Worm (Caenorhabditis elegans) whole organism, L4 larva: Measurements from ENCODE around the gene F33E11.2.

Experiments
- F26F4.8 ChIP-seq: fragments of 200-800 bp; sonication (Bioruptor generic); conservative IDR thresholded peaks from 2 replicates; pipeline ENCODE4 v1.3.6; 2022; ENCODE audit warnings: missing genetic modification characterization, missing compliant biosample characterization
- F49E8.2 ChIP-seq: sonication (generic microtip); optimal IDR thresholded peaks from 2 replicates; lab custom pipeline; 2016; ENCODE audit warnings: missing compliant biosample characterization, mild to moderate bottlenecking, missing genetic modification characterization, borderline replicate concordance
- R02D3.7 ChIP-seq: fragments of 150-350 bp; sonication (generic microtip); optimal IDR thresholded peaks from 3 replicates; lab custom pipeline; 2014; ENCODE audit warnings: missing biosample characterization, missing genetic modification characterization
- T26A8.4 ChIP-seq: fragments of 200-800 bp; sonication (Bioruptor generic); IDR thresholded peaks from 2 replicates; pipeline ENCODE4 v1.3.6; 2022; ENCODE audit warnings: missing genetic modification characterization, missing compliant biosample characterization
- Y48G9A.11 ChIP-seq: fragments of 200-800 bp; sonication (Bioruptor generic); IDR thresholded peaks from 2 replicates; pipeline ENCODE4 v1.3.6; 2022; ENCODE audit warnings: missing genetic modification reagents, missing genetic modification characterization, missing compliant biosample characterization
- Y75B8A.6 ChIP-seq: fragments of 200-800 bp; sonication (Bioruptor generic); IDR thresholded peaks from 2 replicates; pipeline ENCODE4 v1.3.6; 2022; ENCODE audit warnings: missing genetic modification reagents, missing genetic modification characterization, missing compliant biosample characterization
- arid-1 ChIP-seq: fragments of 200-800 bp; sonication (Bioruptor generic); conservative IDR thresholded peaks from 2 replicates; pipeline ENCODE4 v1.3.6; 2022; ENCODE audit warnings: missing genetic modification reagents, missing genetic modification characterization, missing compliant biosample characterization
- ceh-20 ChIP-seq: fragments of 200-800 bp; sonication (Bioruptor generic); IDR thresholded peaks from 2 replicates; pipeline ENCODE4 v1.3.6; 2022; ENCODE audit warnings: missing genetic modification reagents, missing genetic modification characterization, missing compliant biosample characterization
- ceh-62 ChIP-seq: sonication (generic microtip); optimal IDR thresholded peaks from 2 replicates; lab custom pipeline; 2017; ENCODE audit warnings: missing biosample characterization, missing genetic modification characterization
- ceh-82 ChIP-seq: sonication (generic microtip); optimal IDR thresholded peaks from 2 replicates; lab custom pipeline; 2017; ENCODE audit warnings: missing biosample characterization, missing genetic modification characterization
- ces-1 ChIP-seq: fragments of 150-350 bp; sonication (generic microtip); optimal IDR thresholded peaks from 4 replicates; lab custom pipeline; 2014; ENCODE audit warnings: missing biosample characterization, missing genetic modification reagents, missing genetic modification characterization
- ctbp-1 ChIP-seq: fragments of 200-800 bp; sonication (Bioruptor generic); IDR thresholded peaks from 2 replicates; pipeline ENCODE4 v1.3.6; 2022; ENCODE audit warnings: missing genetic modification reagents, missing genetic modification characterization, missing compliant biosample characterization
- daf-16 ChIP-seq, 3 experiments: sonication (generic microtip); optimal IDR thresholded peaks; 2 replicates each; lab custom pipeline; 2016 to 2017; ENCODE audit warnings: missing genetic modification characterization in 3 of 3, missing genetic modification reagents in 3 of 3, mild to moderate bottlenecking in 2 of 3, missing compliant biosample characterization in 2 of 3, missing biosample characterization in 1 of 3, moderate library complexity in 1 of 3
- daf-8 ChIP-seq: fragments of 200-800 bp; sonication (Bioruptor generic); IDR thresholded peaks from 2 replicates; pipeline ENCODE4 v1.3.6; 2022; ENCODE audit warnings: missing genetic modification characterization, missing compliant biosample characterization
- dmd-8 ChIP-seq: fragments of 200-800 bp; sonication (Bioruptor generic); IDR thresholded peaks from 2 replicates; pipeline ENCODE4 v1.3.6; 2022; ENCODE audit warnings: missing genetic modification characterization, missing compliant biosample characterization
- dpl-1 ChIP-seq: fragments of 150-350 bp; optimal IDR thresholded peaks from 2 replicates; lab custom pipeline; 2014; ENCODE audit warnings: missing biosample characterization, missing genetic modification reagents, missing genetic modification characterization
- dve-1 ChIP-seq: sonication (generic microtip); optimal IDR thresholded peaks from 2 replicates; lab custom pipeline; 2017; ENCODE audit warnings: antibody characterized with exemption, mild to moderate bottlenecking, missing genetic modification characterization, missing compliant biosample characterization; ENCODE audit not compliant: insufficient read depth
- lim-7 ChIP-seq: fragments of 200-800 bp; sonication (Bioruptor generic); IDR thresholded peaks from 2 replicates; pipeline ENCODE4 v1.3.6; 2022; ENCODE audit warnings: missing genetic modification characterization, missing compliant biosample characterization
- lin-39 ChIP-seq: fragments of 150-350 bp; optimal IDR thresholded peaks from 2 replicates; lab custom pipeline; 2014; ENCODE audit warnings: missing biosample characterization, missing genetic modification reagents, missing genetic modification characterization
- lsy-2 ChIP-seq, 2 experiments: fragments of 150-350 bp in 1 of 2; sonication (generic microtip) in 1 of 2; optimal IDR thresholded peaks; 2 replicates each; lab custom pipeline; 2014 to 2017; ENCODE audit warnings: missing biosample characterization in 2 of 2, missing genetic modification characterization in 2 of 2
- mxl-3 ChIP-seq: fragments of 200-800 bp; sonication (Bioruptor generic); optimal IDR thresholded peaks from 2 replicates; lab custom pipeline; 2018; ENCODE audit warnings: mild to moderate bottlenecking, missing genetic modification characterization, missing compliant biosample characterization
- nhr-11 ChIP-seq: fragments of 150-350 bp; optimal IDR thresholded peaks from 2 replicates; lab custom pipeline; 2014; ENCODE audit warnings: missing biosample characterization, missing genetic modification characterization
- nhr-42 ChIP-seq: fragments of 200-800 bp; sonication (Bioruptor generic); IDR thresholded peaks from 2 replicates; pipeline ENCODE4 v1.3.6; 2022; ENCODE audit warnings: missing genetic modification characterization, missing compliant biosample characterization
- nhr-77 ChIP-seq: fragments of 150-350 bp; optimal IDR thresholded peaks from 2 replicates; lab custom pipeline; 2014; ENCODE audit warnings: missing biosample characterization, missing genetic modification characterization
- php-3 ChIP-seq: fragments of 200-800 bp; sonication (Bioruptor generic); IDR thresholded peaks from 2 replicates; pipeline ENCODE4 v1.3.6; 2022; ENCODE audit warnings: missing genetic modification reagents, missing genetic modification characterization, missing compliant biosample characterization
- pqm-1 ChIP-seq: sonication (generic microtip); optimal IDR thresholded peaks from 2 replicates; lab custom pipeline; 2017; ENCODE audit warnings: missing biosample characterization, missing genetic modification characterization
- rbr-2 ChIP-seq: sonication (generic microtip); optimal IDR thresholded peaks from 2 replicates; lab custom pipeline; 2016; ENCODE audit warnings: missing genotype, missing genetic modification characterization, missing compliant biosample characterization
- saeg-2 ChIP-seq: fragments of 200-800 bp; sonication (Bioruptor generic); IDR thresholded peaks from 2 replicates; pipeline ENCODE4 v1.3.6; 2022; ENCODE audit warnings: missing genetic modification reagents, missing genetic modification characterization, missing compliant biosample characterization
- sdz-12 ChIP-seq: fragments of 200-800 bp; sonication (Bioruptor generic); optimal IDR thresholded peaks from 2 replicates; lab custom pipeline; 2018; ENCODE audit warnings: mild to moderate bottlenecking, missing genetic modification characterization, missing compliant biosample characterization
- set-16 ChIP-seq: fragments of 200-800 bp; sonication (Bioruptor generic); IDR thresholded peaks from 2 replicates; pipeline ENCODE4 v1.3.6; 2022; ENCODE audit warnings: missing genetic modification reagents, missing genetic modification characterization, missing compliant biosample characterization
- skn-1 ChIP-seq: fragments of 150-350 bp; optimal IDR thresholded peaks from 2 replicates; lab custom pipeline; 2014; ENCODE audit warnings: missing biosample characterization, missing genetic modification characterization
- unc-62 ChIP-seq, 3 experiments: fragments of 150-350 bp in 1 of 3; sonication (generic microtip); optimal IDR thresholded peaks in 2 of 3; peaks in 1 of 3; 1 replicate in 1 of 3; 2 replicates in 2 of 3; lab custom pipeline; 2014 to 2017; ENCODE audit warnings: missing biosample characterization in 3 of 3, missing genetic modification characterization in 3 of 3, missing genetic modification reagents in 3 of 3, missing genotype in 1 of 3
- zfp-3 ChIP-seq: fragments of 200-800 bp; sonication (Bioruptor generic); conservative IDR thresholded peaks from 2 replicates; pipeline ENCODE4 v1.3.6; 2022; ENCODE audit warnings: missing genetic modification reagents, missing genetic modification characterization, missing compliant biosample characterization
- zip-11 ChIP-seq: fragments of 200-800 bp; sonication (Bioruptor generic); IDR thresholded peaks from 2 replicates; pipeline ENCODE4 v1.3.6; 2022; ENCODE audit warnings: missing genetic modification characterization, missing compliant biosample characterization

Gene F33E11.2

DNA sequence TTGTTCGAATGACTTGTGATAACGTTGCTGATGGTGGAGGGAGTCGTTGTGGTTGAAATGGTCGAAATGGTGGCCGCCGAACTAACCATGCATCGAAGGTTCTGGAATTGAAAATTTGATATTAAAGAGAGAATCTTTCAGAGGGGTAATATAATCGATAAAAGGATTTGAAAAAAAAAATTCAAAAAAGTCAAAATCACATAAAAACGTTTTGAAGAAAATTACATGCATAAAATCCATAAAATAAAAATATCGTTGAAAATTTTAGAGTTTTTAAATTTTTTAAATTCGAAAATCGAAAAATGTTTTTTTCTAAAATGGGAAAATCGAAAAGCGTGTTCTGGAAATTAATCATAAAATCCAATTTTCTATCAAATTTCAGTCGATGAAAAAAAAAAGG is 16.1 kb upstream of the F33E11.2 start, which contains the start of gene npr-5:
Gene npr-5, minus strand, starts transcription at position 101 of the 400 bp plus-strand sequence.
- TF ChIP-seq arid-1 (GFP tag; lab: Robert Waterston, UW) = no peak
- no peak for TF ChIP-seq dve-1
- no peak for TF ChIP-seq ces-1 (GFP tag; lab: Kevin White, UChicago)
- TF ChIP-seq ceh-62 = no peak
- TF ChIP-seq php-3 = no peak
- TF ChIP-seq F26F4.8 (GFP tag; lab: Robert Waterston, UW) = no peak
- no peak for TF ChIP-seq F49E8.2 (tag; lab: Kevin White, UChicago)
- no peak for TF ChIP-seq ctbp-1 (GFP tag; lab: Robert Waterston, UW)
- TF ChIP-seq daf-8 = no peak
- no peak for TF ChIP-seq lin-39 (tag; lab: Kevin White, UChicago)
- TF ChIP-seq rbr-2 (tag; lab: Kevin White, UChicago) = no peak
- no peak for TF ChIP-seq sdz-12 (GFP tag; lab: Kevin White, UChicago)
- no peak for TF ChIP-seq set-16
- TF ChIP-seq Y75B8A.6 (GFP tag; lab: Robert Waterston, UW) = no peak
- TF ChIP-seq dpl-1 = no peak
- TF ChIP-seq, all 104 proteins: peak for 0

DNA sequence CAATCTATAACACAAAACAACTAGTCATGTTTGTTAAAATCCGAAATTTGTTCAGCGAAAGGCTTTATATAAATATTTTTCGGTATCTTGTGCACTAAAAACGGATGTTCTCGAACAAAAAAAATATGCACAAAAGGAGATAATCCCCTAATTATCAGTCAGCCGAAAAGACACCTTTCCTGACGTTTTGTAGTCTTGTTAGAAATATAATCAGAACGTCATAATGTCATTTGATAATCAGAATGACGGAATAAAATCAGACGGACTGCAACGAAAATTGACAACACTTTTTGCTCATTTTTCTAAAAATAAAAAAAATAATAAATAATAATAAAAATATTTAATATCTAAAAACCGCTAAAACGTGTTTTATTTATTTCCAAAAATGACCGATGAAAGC is 13.8 kb upstream of the F33E11.2 start:
- TF ChIP-seq lim-7 = no peak
- no peak for TF ChIP-seq ceh-82 (tag; lab: Kevin White, UChicago)
- no peak for TF ChIP-seq zfp-3 (GFP tag; lab: Robert Waterston, UW)
- no peak for TF ChIP-seq lsy-2 (tag; optimal IDR thresholded peaks at IDR 0.05; lab: Kevin White, UChicago)
- no peak for TF ChIP-seq Y48G9A.11 (GFP tag; lab: Robert Waterston, UW)
- no peak for TF ChIP-seq T26A8.4 (GFP tag; lab: Robert Waterston, UW)
- no peak for TF ChIP-seq skn-1 (tag; lab: Kevin White, UChicago)
- no peak for TF ChIP-seq pqm-1 (tag; lab: Kevin White, UChicago)
- TF ChIP-seq daf-16 (GFP tag; optimal IDR thresholded peaks at IDR 0.05; lab: Kevin White, UChicago) = no peak
- TF ChIP-seq daf-16 (tag; optimal IDR thresholded peaks at IDR 0.05; lab: Kevin White, UChicago) = no peak

DNA sequence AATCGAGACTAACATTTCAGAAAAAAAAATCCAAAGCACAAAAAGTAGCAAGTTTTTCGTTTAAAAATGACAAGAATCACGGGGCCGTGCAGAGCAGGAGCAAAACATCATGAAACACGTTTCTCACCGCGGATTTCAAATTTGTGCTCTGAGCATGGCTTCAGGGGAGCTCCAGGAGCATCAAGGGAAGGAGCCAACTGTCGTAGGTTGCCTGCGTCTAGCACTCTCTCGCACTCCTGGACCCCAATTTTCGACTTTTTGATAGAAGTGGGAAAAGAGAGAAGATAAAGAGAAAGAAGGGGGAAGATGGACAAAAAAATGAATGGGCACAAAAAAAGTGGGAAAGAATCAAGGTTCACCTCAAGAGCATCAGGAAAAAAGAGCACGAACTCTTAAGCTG is 12.9 kb upstream of the F33E11.2 start:
- TF ChIP-seq php-3 (no peak), ceh-20 (GFP tag; lab: Robert Waterston, UW) (0 out of 2 replicates have a peak, but pooled peaks have one; percentile 35), nhr-42 (GFP tag; lab: Robert Waterston, UW) (no peak), set-16 (peak; percentile 22; the same call in 1 of the 2 replicates), nhr-77 (tag; lab: Kevin White, UChicago) (no peak), daf-16 (GFP tag; optimal IDR thresholded peaks at IDR 0.05; lab: Kevin White, UChicago) (peak in 1 of 2 experiments; percentile 11), daf-16 (tag; optimal IDR thresholded peaks at IDR 0.05; lab: Kevin White, UChicago) (no peak), unc-62 (GFP tag; optimal IDR thresholded peaks at IDR 0.05 in 1 of 2; lab: Kevin White, UChicago) (peak in 1 of 2 experiments; percentile 41), unc-62 (tag; optimal IDR thresholded peaks at IDR 0.05; lab: Kevin White, UChicago) (no peak)

DNA sequence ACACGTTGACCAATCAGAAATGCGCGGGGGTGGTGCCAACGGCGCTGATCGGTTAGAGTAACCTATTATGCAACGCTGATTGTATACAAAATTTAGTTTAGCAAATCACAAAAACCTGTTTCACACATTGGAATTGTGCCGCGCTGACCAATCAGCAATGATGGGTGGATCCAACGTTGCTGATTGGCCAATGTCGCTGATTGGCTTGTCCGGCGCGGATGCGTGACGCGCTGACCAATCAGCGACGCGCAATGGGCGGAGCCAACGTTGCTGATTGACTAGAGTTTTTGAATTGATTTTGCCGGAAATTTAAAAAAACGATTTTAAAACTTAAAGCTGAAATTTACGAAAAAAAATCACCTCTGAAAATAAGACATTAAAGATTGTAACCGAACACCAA is 12.4 kb upstream of the F33E11.2 start:
- TF ChIP-seq ceh-62 (no peak), dpl-1 (no peak), mxl-3 (GFP tag; lab: Kevin White, UChicago) (no peak), zip-11 (GFP tag; lab: Robert Waterston, UW) (no peak), R02D3.7 (tag; lab: Kevin White, UChicago) (no peak), Y75B8A.6 (GFP tag; lab: Robert Waterston, UW) (no peak), nhr-11 (tag; lab: Kevin White, UChicago) (no peak), saeg-2 (GFP tag; lab: Robert Waterston, UW) (no peak)

DNA sequence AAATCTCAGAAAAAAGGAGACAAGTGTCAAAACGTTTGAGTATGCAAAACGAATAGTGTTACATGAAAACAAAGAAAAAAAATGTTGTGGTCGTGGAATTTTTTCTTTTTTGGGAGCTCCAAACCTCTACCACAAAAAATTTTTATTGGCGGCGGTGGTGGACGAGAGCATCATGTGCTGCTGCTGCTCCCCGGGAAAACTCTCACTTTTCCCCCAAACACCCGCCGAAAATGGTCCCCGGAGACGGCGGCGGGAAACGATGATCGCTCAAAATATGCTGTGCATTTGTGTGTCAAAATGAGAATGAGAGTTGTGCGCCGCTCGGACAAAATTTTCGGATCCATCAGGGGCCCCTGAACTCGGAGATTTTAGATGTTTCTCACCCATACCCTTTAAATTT is 1.9 kb upstream of the F33E11.2 start:
- TF ChIP-seq set-16 (peak; percentile 59; the same call in 1 of the 2 replicates), Y48G9A.11 (GFP tag; lab: Robert Waterston, UW) (no peak), daf-8 (no peak), dmd-8 (GFP tag; lab: Robert Waterston, UW) (no peak), unc-62 (GFP tag; optimal IDR thresholded peaks at IDR 0.05 in 1 of 2; lab: Kevin White, UChicago) (peak in 1 of 2 experiments; percentile 50), unc-62 (tag; optimal IDR thresholded peaks at IDR 0.05; lab: Kevin White, UChicago) (no peak)
- TF ChIP-seq, all 104 proteins: peak for 2
